Fruit fly (Drosophila melanogaster) whole organism, adult: ENCODE data around the gene CG14321.
A peak's percentile ranks its signal among the peaks of the same experiment; 100 is the strongest.

Experiments
- Crg-1 ChIP-seq: fragments of 200-800 bp; sonication (Bioruptor generic); optimal IDR thresholded peaks from 2 replicates; lab custom pipeline; 2016; ENCODE audit warnings: missing biosample characterization, missing genetic modification characterization
- cic ChIP-seq: fragments of 200-800 bp; sonication (Bioruptor generic); optimal IDR thresholded peaks from 2 replicates; lab custom pipeline; 2017; ENCODE audit warnings: missing biosample characterization, mild to moderate bottlenecking, missing genetic modification characterization, moderate library complexity

DNA sequence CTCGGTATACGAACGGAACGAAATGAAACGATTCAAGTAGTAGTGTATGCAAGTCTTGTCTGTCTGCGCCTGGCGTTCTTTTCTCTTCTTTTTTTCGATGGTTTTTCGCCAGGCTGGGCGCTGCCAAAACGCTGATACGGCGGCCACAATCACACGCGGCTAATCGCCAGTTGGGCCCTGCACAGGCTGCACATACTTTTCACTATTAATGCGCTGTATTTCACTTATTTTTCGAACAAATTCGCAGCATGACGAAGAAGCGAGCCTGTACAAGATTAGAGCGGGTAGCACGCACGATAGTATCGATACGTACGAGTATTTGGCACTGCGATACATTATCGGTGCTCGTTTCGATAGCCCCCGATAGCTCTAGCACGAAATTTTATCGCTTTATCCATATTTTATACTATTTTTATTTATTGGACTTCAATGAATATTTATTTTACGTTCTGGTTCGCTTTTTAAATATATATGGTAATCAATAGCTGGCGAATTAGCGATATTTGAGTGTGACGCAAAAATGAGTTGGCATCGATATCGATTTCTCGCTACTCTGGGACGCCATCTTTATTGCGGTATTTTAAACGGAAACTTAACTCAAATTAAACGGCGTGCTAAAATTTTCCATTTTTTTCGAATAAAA is 15.2 kb upstream of the CG14321 start, which contains the start of gene osa:
- TF ChIP-seq Crg-1 (GFP tag; lab: Kevin White, UChicago), result peak; percentile 46
- no peak for TF ChIP-seq cic
